Fruit fly (Drosophila melanogaster) S2 (cell line): ENCODE results near the gene CG8064.

ENCODE experiments used
- CG8478 ChIP-seq: fragments of >200 bp; optimal IDR thresholded peaks from 2 replicates; lab custom pipeline; 2018
- CTCF ChIP-seq, 2 experiments: fragments of >200 bp; optimal IDR thresholded peaks; 2 replicates each; lab custom pipeline; 2018

The CG8064 gene

dm6 chr3R:18314320-18314719, 30.9 kb downstream of the CG8064 start, which contains the start of gene PKD:
TSS of gene PKD (minus strand) at chr3R:18314407.
- TF ChIP-seq CG8478 (lab: Kevin White, UChicago): no peak

dm6 chr3R:18314824-18315690, 31.6 kb downstream of the CG8064 start:
- TF ChIP-seq CTCF (optimal IDR thresholded peaks at IDR 0.05; lab: Kevin White, UChicago) (no peak), CG8478 (lab: Kevin White, UChicago) (no peak)

dm6 chr3R:18328842-18329241, 45.4 kb downstream of the CG8064 start, which contains the start of gene naz:
TSS of gene naz (minus strand) at chr3R:18328942.
- TF ChIP-seq CG8478 (lab: Kevin White, UChicago) (no peak), CTCF (optimal IDR thresholded peaks at IDR 0.05; lab: Kevin White, UChicago) (no peak)
